Worm (Caenorhabditis elegans) whole organism, young adult: Measurements from ENCODE around the gene F01F1.3.
A peak's percentile ranks its signal among the peaks of the same experiment; 100 is the strongest.

Source experiments
- F23B12.7 ChIP-seq: sonication (generic microtip); optimal IDR thresholded peaks from 2 replicates; lab custom pipeline; 2017; ENCODE audit warnings: missing genetic modification characterization, mild to moderate bottlenecking, missing compliant biosample characterization, antibody characterized with exemption, moderate library complexity; ENCODE audit not compliant: insufficient read depth
- F52B5.7 ChIP-seq: sonication (generic microtip); optimal IDR thresholded peaks from 2 replicates; lab custom pipeline; 2016; ENCODE audit warnings: mild to moderate bottlenecking, missing genetic modification characterization, missing compliant biosample characterization
- F57C9.4 ChIP-seq: sonication (generic microtip); optimal IDR thresholded peaks from 2 replicates; lab custom pipeline; 2017; ENCODE audit warnings: mild to moderate bottlenecking, missing genetic modification characterization, missing compliant biosample characterization
- Y56A3A.18 ChIP-seq: fragments of 200-800 bp; sonication (Bioruptor generic); IDR thresholded peaks from 2 replicates; pipeline ENCODE4 v1.3.6; 2022; ENCODE audit warnings: missing genetic modification reagents, missing genetic modification characterization, missing compliant biosample characterization
- ZK185.1 ChIP-seq: sonication (generic microtip); optimal IDR thresholded peaks from 2 replicates; lab custom pipeline; 2016; ENCODE audit warnings: mild to moderate bottlenecking, missing genetic modification characterization, missing compliant biosample characterization; ENCODE audit not compliant: poor library complexity, severe bottlenecking
- ama-1 ChIP-seq, 3 experiments: fragments of 150-350 bp in 1 of 3; sonication (generic microtip) in 2 of 3; optimal IDR thresholded peaks; 2 replicates each; lab custom pipeline; 2014 to 2018; ENCODE audit warnings: missing biosample characterization in 2 of 3, missing genetic modification characterization in 2 of 3, missing genetic modification reagents in 2 of 3
- atf-7 ChIP-seq: sonication (generic microtip); optimal IDR thresholded peaks from 2 replicates; lab custom pipeline; 2017; ENCODE audit warnings: mild to moderate bottlenecking, missing genetic modification characterization, missing compliant biosample characterization
- attf-5 ChIP-seq: fragments of 200-800 bp; sonication (Bioruptor generic); optimal IDR thresholded peaks from 2 replicates; lab custom pipeline; 2018; ENCODE audit warnings: mild to moderate bottlenecking, missing genetic modification characterization, missing compliant biosample characterization
- cebp-1 ChIP-seq, 2 experiments: fragments of 200-800 bp in 1 of 2; sonication (Bioruptor generic) in 1 of 2; sonication (generic microtip) in 1 of 2; IDR thresholded peaks in 1 of 2; optimal IDR thresholded peaks in 1 of 2; 2 replicates each; pipeline versions ENCODE4 v1.3.6 to Lab custom; 2017 to 2022; ENCODE audit warnings: missing compliant biosample characterization in 2 of 2, missing genetic modification characterization in 2 of 2, mild to moderate bottlenecking in 1 of 2, missing genetic modification reagents in 1 of 2, moderate library complexity in 1 of 2
- ceh-27 ChIP-seq: fragments of 200-800 bp; sonication (Bioruptor generic); optimal IDR thresholded peaks from 2 replicates; lab custom pipeline; 2018; ENCODE audit warnings: mild to moderate bottlenecking, missing genetic modification characterization, moderate library complexity, missing compliant biosample characterization
- ceh-79 ChIP-seq: sonication (generic microtip); optimal IDR thresholded peaks from 2 replicates; lab custom pipeline; 2017; ENCODE audit warnings: mild to moderate bottlenecking, missing genetic modification characterization, missing compliant biosample characterization
- ceh-91 ChIP-seq: fragments of 200-800 bp; sonication (Bioruptor generic); IDR thresholded peaks from 2 replicates; pipeline ENCODE4 v1.3.6; 2022; ENCODE audit warnings: missing genetic modification reagents, missing genetic modification characterization, missing compliant biosample characterization
- dox-1 ChIP-seq: fragments of 200-800 bp; sonication (Bioruptor generic); IDR thresholded peaks from 2 replicates; pipeline ENCODE4 v1.3.6; 2022; ENCODE audit warnings: missing genetic modification reagents, missing genetic modification characterization, missing compliant biosample characterization
- egl-44 ChIP-seq: fragments of 200-800 bp; sonication (Bioruptor generic); IDR thresholded peaks from 2 replicates; pipeline ENCODE4 v1.3.6; 2022; ENCODE audit warnings: missing genetic modification reagents, missing genetic modification characterization, missing compliant biosample characterization
- ets-4 ChIP-seq: fragments of 200-800 bp; sonication (Bioruptor generic); optimal IDR thresholded peaks from 2 replicates; lab custom pipeline; 2018; ENCODE audit warnings: mild to moderate bottlenecking, missing genetic modification characterization, missing compliant biosample characterization
- him-1 ChIP-seq: sonication (generic microtip); optimal IDR thresholded peaks from 2 replicates; lab custom pipeline; 2016; ENCODE audit warnings: missing genotype, missing genetic modification reagents, missing genetic modification characterization, missing compliant biosample characterization
- hmg-1.2 ChIP-seq: fragments of 200-800 bp; sonication (Bioruptor generic); IDR thresholded peaks from 2 replicates; pipeline ENCODE4 v1.3.6; 2022; ENCODE audit warnings: missing genetic modification reagents, missing genetic modification characterization, missing compliant biosample characterization
- hmg-20 ChIP-seq: fragments of 200-800 bp; sonication (Bioruptor generic); IDR thresholded peaks from 2 replicates; pipeline ENCODE4 v1.3.6; 2022; ENCODE audit warnings: missing genetic modification reagents, missing genetic modification characterization, missing compliant biosample characterization
- let-526 ChIP-seq: fragments of 200-800 bp; sonication (Bioruptor generic); IDR thresholded peaks from 2 replicates; pipeline ENCODE4 v1.3.6; 2022; ENCODE audit warnings: missing genetic modification reagents, missing genetic modification characterization, missing compliant biosample characterization
- let-607 ChIP-seq, 2 experiments: fragments of 200-800 bp in 1 of 2; sonication (Bioruptor generic) in 1 of 2; sonication (generic microtip) in 1 of 2; optimal IDR thresholded peaks; 2 replicates each; lab custom pipeline; 2016 to 2018; ENCODE audit warnings: mild to moderate bottlenecking in 2 of 2, missing compliant biosample characterization in 2 of 2, missing genetic modification characterization in 2 of 2, moderate library complexity in 2 of 2, missing genotype in 1 of 2
- lin-40 ChIP-seq: sonication (generic microtip); optimal IDR thresholded peaks from 2 replicates; lab custom pipeline; 2016; ENCODE audit warnings: missing genetic modification characterization, mild to moderate bottlenecking, missing compliant biosample characterization, missing genotype, missing genetic modification reagents
- lin-54 ChIP-seq: fragments of 200-800 bp; sonication (Bioruptor generic); optimal IDR thresholded peaks from 2 replicates; lab custom pipeline; 2018; ENCODE audit warnings: mild to moderate bottlenecking, missing genetic modification characterization, missing compliant biosample characterization
- madf-10 ChIP-seq: sonication (generic microtip); optimal IDR thresholded peaks from 2 replicates; lab custom pipeline; 2016; ENCODE audit warnings: mild to moderate bottlenecking, missing genetic modification characterization, missing compliant biosample characterization
- madf-3 ChIP-seq: fragments of 200-800 bp; sonication (Bioruptor generic); IDR thresholded peaks from 2 replicates; pipeline ENCODE4 v1.3.6; 2022; ENCODE audit warnings: missing genetic modification reagents, missing genetic modification characterization, missing compliant biosample characterization
- mxl-1 ChIP-seq: sonication (generic microtip); optimal IDR thresholded peaks from 2 replicates; lab custom pipeline; 2016; ENCODE audit warnings: missing genetic modification characterization, missing compliant biosample characterization
- nfyb-1 ChIP-seq: fragments of 200-800 bp; sonication (Bioruptor generic); IDR thresholded peaks from 2 replicates; pipeline ENCODE4 v1.3.6; 2022; ENCODE audit warnings: missing genetic modification reagents, missing genetic modification characterization, missing compliant biosample characterization
- nhr-27 ChIP-seq: fragments of 200-800 bp; sonication (Bioruptor generic); optimal IDR thresholded peaks from 2 replicates; lab custom pipeline; 2018; ENCODE audit warnings: mild to moderate bottlenecking, missing genetic modification characterization, moderate library complexity, missing compliant biosample characterization
- nhr-80 ChIP-seq: sonication (generic microtip); optimal IDR thresholded peaks from 2 replicates; lab custom pipeline; 2016; ENCODE audit warnings: missing genetic modification characterization, missing compliant biosample characterization
- nhr-90 ChIP-seq: sonication (generic microtip); optimal IDR thresholded peaks from 2 replicates; lab custom pipeline; 2016; ENCODE audit warnings: missing genotype, mild to moderate bottlenecking, missing genetic modification characterization, missing compliant biosample characterization
- pha-4 ChIP-seq: fragments of 150-350 bp; sonication (generic microtip); optimal IDR thresholded peaks from 2 replicates; lab custom pipeline; 2014; ENCODE audit warnings: missing biosample characterization, missing genetic modification reagents, missing genetic modification characterization
- repo-1 ChIP-seq: sonication (generic microtip); optimal IDR thresholded peaks from 2 replicates; lab custom pipeline; 2017; ENCODE audit warnings: mild to moderate bottlenecking, missing genetic modification characterization, missing compliant biosample characterization
- snpc-4 ChIP-seq, 5 experiments: fragments of 150-350 bp in 1 of 5; sonication (generic microtip) in 4 of 5; optimal IDR thresholded peaks; 2 replicates each; lab custom pipeline; 2014 to 2018; ENCODE audit warnings: missing genetic modification characterization in 5 of 5, missing biosample characterization in 3 of 5, antibody characterized with exemption in 2 of 5, mild to moderate bottlenecking in 2 of 5, missing compliant biosample characterization in 2 of 5, missing genotype in 2 of 5, moderate library complexity in 2 of 5, missing genetic modification reagents in 1 of 5
- unc-62 ChIP-seq: fragments of 150-350 bp; optimal IDR thresholded peaks from 2 replicates; lab custom pipeline; 2014; ENCODE audit warnings: missing biosample characterization, missing genetic modification reagents, missing genetic modification characterization
- ztf-25 ChIP-seq: fragments of 200-800 bp; sonication (Bioruptor generic); IDR thresholded peaks from 2 replicates; pipeline ENCODE4 v1.3.6; 2022; ENCODE audit warnings: missing genetic modification reagents, missing genetic modification characterization, missing compliant biosample characterization
- ztf-3 ChIP-seq: fragments of 200-800 bp; sonication (Bioruptor generic); optimal IDR thresholded peaks from 2 replicates; lab custom pipeline; 2018; ENCODE audit warnings: mild to moderate bottlenecking, missing genetic modification characterization, missing compliant biosample characterization
- ztf-6 ChIP-seq: fragments of 200-800 bp; sonication (Bioruptor generic); IDR thresholded peaks from 2 replicates; pipeline ENCODE4 v1.3.6; 2022; ENCODE audit warnings: missing genetic modification reagents, missing genetic modification characterization, missing compliant biosample characterization

F01F1.3 gene

ce11 chrIII:5836816-5837215 is 34.9 kb upstream of the F01F1.3 start, which contains the start of gene W04D12.1:
TSS of gene W04D12.1 (plus strand) at chrIII:5836926.
- TF ChIP-seq hmg-1.2 (GFP tag; lab: Robert Waterston, UW) (peak; percentile 58; the same call in 1 of the 2 replicates), mxl-1 (tag; lab: Kevin White, UChicago) (no peak), ceh-79 (tag; lab: Kevin White, UChicago) (no peak), madf-3 (no peak), Y56A3A.18 (GFP tag; lab: Robert Waterston, UW) (no peak)

ce11 chrIII:5838159-5839046 is 33.3 kb upstream of the F01F1.3 start:
- no peak for TF ChIP-seq snpc-4 (GFP tag; optimal IDR thresholded peaks at IDR 0.05; lab: Kevin White, UChicago)
- TF ChIP-seq snpc-4 (tag; optimal IDR thresholded peaks at IDR 0.05; lab: Kevin White, UChicago) = peak in 1 of 4 experiments; percentile 33
- TF ChIP-seq egl-44 (GFP tag; lab: Robert Waterston, UW) = 0 out of 2 replicates have a peak, but pooled peaks have one; percentile 17
- no peak for TF ChIP-seq ceh-27 (GFP tag; lab: Kevin White, UChicago)
- TF ChIP-seq nhr-27 (tag; lab: Kevin White, UChicago) = no peak
- peak; percentile 97 for TF ChIP-seq nhr-80 (tag; lab: Kevin White, UChicago)
- TF ChIP-seq ama-1 (optimal IDR thresholded peaks at IDR 0.05; lab: Kevin White, UChicago) = peak; percentile 77
- TF ChIP-seq ama-1 (GFP tag; optimal IDR thresholded peaks at IDR 0.05; lab: Kevin White, UChicago) = no peak
- peak; percentile 53 for TF ChIP-seq atf-7
- peak; percentile 19 for TF ChIP-seq nhr-90
- TF ChIP-seq lin-54 (GFP tag; lab: Kevin White, UChicago) = peak; percentile 9
- peak; percentile 41 for TF ChIP-seq madf-10 (tag; lab: Kevin White, UChicago)
- TF ChIP-seq attf-5 = peak; percentile 3
- peak; percentile 60; the same call in 1 of the 2 replicates for TF ChIP-seq nfyb-1 (GFP tag; lab: Robert Waterston, UW)
- no peak for TF ChIP-seq hmg-20 (GFP tag; lab: Robert Waterston, UW)
- peak; percentile 66 for TF ChIP-seq pha-4 (tag; lab: Kevin White, UChicago)
- no peak for TF ChIP-seq unc-62 (GFP tag; lab: Kevin White, UChicago)
- TF ChIP-seq ztf-25 (GFP tag; lab: Robert Waterston, UW) = no peak
- TF ChIP-seq lin-40 (tag; lab: Kevin White, UChicago) = peak; percentile 34
- no peak for TF ChIP-seq F52B5.7 (tag; lab: Kevin White, UChicago)
- no peak for TF ChIP-seq cebp-1 (GFP tag; IDR thresholded peaks at IDR 0.05; lab: Robert Waterston, UW)
- peak; percentile 53 for TF ChIP-seq cebp-1 (tag; optimal IDR thresholded peaks at IDR 0.05; lab: Kevin White, UChicago)
- TF ChIP-seq let-607 (tag; optimal IDR thresholded peaks at IDR 0.05; lab: Kevin White, UChicago) = peak in 1 of 2 experiments; percentile 64
- TF ChIP-seq F57C9.4 (tag; lab: Kevin White, UChicago) = no peak
- TF ChIP-seq repo-1 (tag; lab: Kevin White, UChicago) = no peak
- TF ChIP-seq ets-4 (GFP tag; lab: Kevin White, UChicago) = peak; percentile 58
- no peak for TF ChIP-seq ztf-3
- no peak for TF ChIP-seq let-526 (GFP tag; lab: Robert Waterston, UW)
- peak; percentile 29 for TF ChIP-seq F23B12.7

- TF ChIP-seq dox-1 (GFP tag; lab: Robert Waterston, UW) (peak; percentile 11; the same call in 1 of the 2 replicates), ceh-91 (GFP tag; lab: Robert Waterston, UW) (no peak), him-1 (tag; lab: Kevin White, UChicago) (no peak), nfyb-1 (GFP tag; lab: Robert Waterston, UW) (peak; percentile 32; the same call in 1 of the 2 replicates), ztf-6 (GFP tag; lab: Robert Waterston, UW) (no peak), cebp-1 (GFP tag; IDR thresholded peaks at IDR 0.05; lab: Robert Waterston, UW) (no peak; the same call in 1 of the 2 replicates), cebp-1 (tag; optimal IDR thresholded peaks at IDR 0.05; lab: Kevin White, UChicago) (peak; percentile 57), nhr-80 (tag; lab: Kevin White, UChicago) (peak; percentile 61), ZK185.1 (tag; lab: Kevin White, UChicago) (no peak), let-607 (tag; optimal IDR thresholded peaks at IDR 0.05; lab: Kevin White, UChicago) (peak in 1 of 2 experiments; percentile 31), attf-5 (peak; percentile 3)
- TF ChIP-seq, all 124 proteins: peak for 6
These were observed 32.6 kb upstream of the F01F1.3 start for ce11 chrIII:5839147-5839546.
